Fruit fly (Drosophila melanogaster) whole organism: Measurements from ENCODE around the gene CG13114.

ENCODE experiments used
- pan ChIP-seq: fragments of >200 bp; optimal IDR thresholded peaks from 2 replicates; lab custom pipeline; 2017
- psq ChIP-seq: fragments of >200 bp; optimal IDR thresholded peaks from 2 replicates; lab custom pipeline; 2017

- TF ChIP-seq psq (lab: Kevin White, UChicago) (no peak), pan (no peak)
Observed at dm6 chr2L:9513771-9514170, 31.8 kb upstream of the CG13114 start.
